Worm (Caenorhabditis elegans) whole organism, early embryonic: ENCODE results near the gene rip-1.

ENCODE experiments used
- ceh-36 ChIP-seq: sonication (generic microtip); optimal IDR thresholded peaks from 2 replicates; lab custom pipeline; 2016; ENCODE audit warnings: missing genetic modification characterization, inconsistent platforms, missing compliant biosample characterization
- flt-1 ChIP-seq: fragments of 200-800 bp; sonication (Bioruptor generic); IDR thresholded peaks from 2 replicates; pipeline ENCODE4 v1.3.6; 2022; ENCODE audit warnings: missing genetic modification characterization, missing compliant biosample characterization
- hnd-1 ChIP-seq: sonication (generic microtip); optimal IDR thresholded peaks from 2 replicates; lab custom pipeline; 2016; ENCODE audit warnings: missing genetic modification characterization, missing compliant biosample characterization
- tbx-11 ChIP-seq: fragments of 200-800 bp; sonication (Bioruptor generic); IDR thresholded peaks from 2 replicates; pipeline ENCODE4 v1.3.6; 2022; ENCODE audit warnings: missing genetic modification characterization, missing compliant biosample characterization
- tbx-37 ChIP-seq: fragments of 200-800 bp; sonication (Bioruptor generic); conservative IDR thresholded peaks from 2 replicates; pipeline ENCODE4 v1.3.6; 2022; ENCODE audit warnings: missing genetic modification reagents, missing genetic modification characterization, missing compliant biosample characterization

ce11 chrIII:10231641-10232040 is 26.9 kb downstream of the rip-1 start:
- TF ChIP-seq tbx-37: no peak
- no peak for TF ChIP-seq hnd-1 (tag; lab: Kevin White, UChicago)
- TF ChIP-seq tbx-11 (GFP tag; lab: Robert Waterston, UW): no peak
- no peak for TF ChIP-seq flt-1
- TF ChIP-seq ceh-36 (tag; lab: Kevin White, UChicago): no peak
